Fruit fly (Drosophila melanogaster): ENCODE results near the gene Spg7.

The Spg7 gene

DNA sequence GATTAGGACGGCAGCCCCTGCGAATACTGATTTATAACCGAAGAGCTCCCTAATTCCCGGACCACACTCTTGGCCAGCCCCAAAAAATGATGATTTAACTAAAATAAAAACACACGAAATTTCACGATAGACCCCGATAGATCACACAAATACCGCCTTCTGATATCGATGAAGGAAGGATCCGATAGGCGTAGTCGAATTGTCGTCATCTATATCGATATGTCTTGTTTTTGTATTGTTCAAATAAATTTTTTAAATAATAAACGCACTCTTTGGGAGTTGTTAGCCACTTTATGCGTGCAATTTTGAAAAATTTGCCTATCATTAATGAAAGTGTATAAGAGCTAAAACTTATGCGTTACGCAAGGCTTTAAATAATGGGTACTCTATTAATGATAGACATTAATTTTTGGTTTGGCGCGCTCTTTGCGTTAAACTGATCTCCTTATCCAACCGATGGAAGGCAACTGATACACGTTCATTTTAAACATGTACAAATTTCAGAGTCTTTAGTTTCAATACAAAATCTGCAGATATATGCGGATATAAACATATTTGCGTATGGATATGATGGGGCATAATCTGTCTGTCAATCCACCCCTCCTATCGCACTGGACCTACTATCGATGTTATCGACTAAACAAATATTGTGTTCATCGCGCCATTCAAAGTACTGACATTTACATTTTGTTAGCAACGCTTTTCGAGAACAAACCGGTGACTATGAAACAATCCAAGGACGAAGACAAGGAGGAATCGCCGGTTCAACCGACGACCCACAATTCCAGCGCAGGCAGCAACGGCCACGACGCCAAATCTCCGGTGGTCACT is at the start of gene Spg7, which contains the start of gene Lint-O:
TSS of gene Spg7 (minus strand) at position 148 of the 831 bp plus-strand sequence.
TSS of gene Lint-O (plus strand) at position 638 of the 831 bp plus-strand sequence.
- TF ChIP-seq woc (GFP tag; optimal IDR thresholded peaks at IDR 0.05): no peak
- TF ChIP-seq pan (optimal IDR thresholded peaks at IDR 0.05): no peak
- no peak for TF ChIP-seq Mio (GFP tag; optimal IDR thresholded peaks at IDR 0.05)
- TF ChIP-seq Dfd (GFP tag; optimal IDR thresholded peaks at IDR 0.05): no peak
- TF ChIP-seq Vsx2 (GFP tag; optimal IDR thresholded peaks at IDR 0.05; ENCODE audit: partially characterized antibody): no peak
- no peak for TF ChIP-seq N (GFP tag; optimal IDR thresholded peaks at IDR 0.05)
- TF ChIP-seq CrebA (GFP tag; optimal IDR thresholded peaks at IDR 0.05; ENCODE audit: borderline replicate concordance): no peak
- no peak for TF ChIP-seq psq (GFP tag; optimal IDR thresholded peaks at IDR 0.05)
- TF ChIP-seq rgr (GFP tag; optimal IDR thresholded peaks at IDR 0.05): no peak
- TF ChIP-seq HLH106 (tag; optimal IDR thresholded peaks at IDR 0.05): no peak
- no peak for TF ChIP-seq foxo (GFP tag; optimal IDR thresholded peaks at IDR 0.05)
- no peak for TF ChIP-seq Sp1 (GFP tag; optimal IDR thresholded peaks at IDR 0.05)
- TF ChIP-seq Rel (GFP tag; optimal IDR thresholded peaks at IDR 0.05): no peak
- no peak for TF ChIP-seq Rel (tag; optimal IDR thresholded peaks at IDR 0.05)
- TF ChIP-seq OdsH (GFP tag; optimal IDR thresholded peaks at IDR 0.05): no peak
- no peak for TF ChIP-seq Myc (optimal IDR thresholded peaks at IDR 0.05)
- TF ChIP-seq brk (GFP tag; optimal IDR thresholded peaks at IDR 0.05): no peak
- TF ChIP-seq Abd-B (GFP tag; optimal IDR thresholded peaks at IDR 0.05): no peak
- TF ChIP-seq dmrt93B (GFP tag; optimal IDR thresholded peaks at IDR 0.05): no peak
- TF ChIP-seq sv (GFP tag; optimal IDR thresholded peaks at IDR 0.05): no peak
- no peak for TF ChIP-seq usp (GFP tag; optimal IDR thresholded peaks at IDR 0.05)

- TF ChIP-seq Vsx2 (GFP tag; optimal IDR thresholded peaks at IDR 0.05; ENCODE audit: partially characterized antibody) (no peak), CrebA (GFP tag; optimal IDR thresholded peaks at IDR 0.05; ENCODE audit: borderline replicate concordance) (no peak), Myc (optimal IDR thresholded peaks at IDR 0.05) (no peak), ey (GFP tag; optimal IDR thresholded peaks at IDR 0.05) (peak; percentile 92), sage (GFP tag; optimal IDR thresholded peaks at IDR 0.05) (peak; percentile 78), brk (GFP tag; optimal IDR thresholded peaks at IDR 0.05) (peak; percentile 66), Dfd (GFP tag; optimal IDR thresholded peaks at IDR 0.05) (no peak), Jra (GFP tag; optimal IDR thresholded peaks at IDR 0.05) (peak; percentile 66), Hr83 (GFP tag; optimal IDR thresholded peaks at IDR 0.05; ENCODE audit: poor library complexity, severe bottlenecking) (peak; percentile 40), psq (GFP tag; optimal IDR thresholded peaks at IDR 0.05) (peak; percentile 81), Dif (GFP tag; optimal IDR thresholded peaks at IDR 0.05; ENCODE audit: partially characterized antibody) (no peak), sv (GFP tag; optimal IDR thresholded peaks at IDR 0.05) (peak; percentile 82), Sp1 (GFP tag; optimal IDR thresholded peaks at IDR 0.05) (peak; percentile 82), h (GFP tag; optimal IDR thresholded peaks at IDR 0.05) (peak; percentile 91), dsf (GFP tag; optimal IDR thresholded peaks at IDR 0.05; ENCODE audit: borderline replicate concordance) (peak; percentile 31), CG9705 (GFP tag; optimal IDR thresholded peaks at IDR 0.05) (no peak), usp (GFP tag; optimal IDR thresholded peaks at IDR 0.05) (no peak), pan (optimal IDR thresholded peaks at IDR 0.05) (no peak), foxo (GFP tag; optimal IDR thresholded peaks at IDR 0.05) (peak; percentile 81 to 91), Hr78 (GFP tag; optimal IDR thresholded peaks at IDR 0.05) (no peak), Rel (GFP tag; optimal IDR thresholded peaks at IDR 0.05) (peak; percentile 69), Rel (tag; optimal IDR thresholded peaks at IDR 0.05) (peak; percentile 44), Abd-B (GFP tag; optimal IDR thresholded peaks at IDR 0.05) (no peak), HLH106 (tag; optimal IDR thresholded peaks at IDR 0.05) (peak; percentile 84), fru (GFP tag; optimal IDR thresholded peaks at IDR 0.05) (peak; percentile 88), Mio (GFP tag; optimal IDR thresholded peaks at IDR 0.05) (peak; percentile 67), jim (GFP tag; optimal IDR thresholded peaks at IDR 0.05) (no peak), dmrt93B (GFP tag; optimal IDR thresholded peaks at IDR 0.05) (peak; percentile 67), CG32264 (GFP tag; optimal IDR thresholded peaks at IDR 0.05) (peak; percentile 79), N (GFP tag; optimal IDR thresholded peaks at IDR 0.05) (no peak), lola (GFP tag; optimal IDR thresholded peaks at IDR 0.05) (no peak), dl (GFP tag; optimal IDR thresholded peaks at IDR 0.05; ENCODE audit: insufficient read depth in 1 of 2, partially characterized antibody in 2 of 2) (no peak), rgr (GFP tag; optimal IDR thresholded peaks at IDR 0.05) (peak; percentile 95), woc (GFP tag; optimal IDR thresholded peaks at IDR 0.05) (peak; percentile 73), Hnf4 (GFP tag; optimal IDR thresholded peaks at IDR 0.05) (peak; percentile 89), tai (GFP tag; optimal IDR thresholded peaks at IDR 0.05) (peak; percentile 71), GATAd (GFP tag; optimal IDR thresholded peaks at IDR 0.05) (no peak), br (GFP tag; optimal IDR thresholded peaks at IDR 0.05) (peak; percentile 87), OdsH (GFP tag; optimal IDR thresholded peaks at IDR 0.05) (peak; percentile 88)
Observed at dm6 chrX:2744042-2744441, 46.0 kb upstream of the Spg7 start, which contains the start of gene Syx4. Gene Syx4, minus strand, starts transcription at chrX:2744076.

All from whole organism, wandering third instar larva.